Fruit fly (Drosophila melanogaster) whole organism, embryonic: ENCODE data around the gene fzy.

Experiments used
- CG10209 ChIP-seq: fragments of 200-800 bp; sonication (Bioruptor generic); optimal IDR thresholded peaks from 3 replicates; lab custom pipeline; 2017; ENCODE audit warnings: missing biosample characterization, mild to moderate bottlenecking, missing genetic modification characterization, missing genetic modification reagents
- CG10462 ChIP-seq: fragments of 200-800 bp; sonication (Bioruptor generic); optimal IDR thresholded peaks from 2 replicates; lab custom pipeline; 2016; ENCODE audit warnings: missing biosample characterization, missing genetic modification characterization
- CG11398 ChIP-seq: fragments of 200-800 bp; sonication (Bioruptor generic); optimal IDR thresholded peaks from 2 replicates; lab custom pipeline; 2016; ENCODE audit warnings: missing biosample characterization, missing genetic modification characterization
- CG1233 ChIP-seq: fragments of 200-800 bp; sonication (Bioruptor generic); optimal IDR thresholded peaks from 4 replicates; lab custom pipeline; 2018; ENCODE audit warnings: missing biosample characterization, mild to moderate bottlenecking, missing genetic modification characterization
- CG1529 ChIP-seq: fragments of 200-800 bp; sonication (Bioruptor generic); optimal IDR thresholded peaks from 3 replicates; lab custom pipeline; 2018; ENCODE audit warnings: missing biosample characterization, missing genetic modification characterization
- CG17328 ChIP-seq: fragments of 200-800 bp; sonication (Bioruptor generic); IDR thresholded peaks from 2 replicates; pipeline ENCODE4 v1.3.6; 2022; ENCODE audit warnings: missing biosample characterization, missing genetic modification characterization
- CG2202 ChIP-seq: fragments of 200-800 bp; sonication (Bioruptor generic); optimal IDR thresholded peaks from 2 replicates; lab custom pipeline; 2018; ENCODE audit warnings: missing biosample characterization, mild to moderate bottlenecking, missing genetic modification characterization
- CG30431 ChIP-seq: fragments of 200-800 bp; sonication (Bioruptor generic); optimal IDR thresholded peaks from 2 replicates; lab custom pipeline; 2017; ENCODE audit warnings: missing biosample characterization, missing genetic modification characterization
- CG31365 ChIP-seq: fragments of 200-800 bp; sonication (Bioruptor generic); optimal IDR thresholded peaks from 2 replicates; lab custom pipeline; 2018; ENCODE audit warnings: missing biosample characterization, mild to moderate bottlenecking, missing genetic modification characterization
- CG3163 ChIP-seq: fragments of 200-800 bp; sonication (Bioruptor generic); optimal IDR thresholded peaks from 3 replicates; lab custom pipeline; 2016; ENCODE audit warnings: missing biosample characterization, missing genetic modification characterization
- CG3281 ChIP-seq: fragments of 200-800 bp; sonication (Bioruptor generic); optimal IDR thresholded peaks from 3 replicates; lab custom pipeline; 2017; ENCODE audit warnings: missing biosample characterization, mild to moderate bottlenecking, missing genetic modification characterization
- CG3726 ChIP-seq: fragments of 200-800 bp; sonication (Bioruptor generic); IDR thresholded peaks from 3 replicates; pipeline ENCODE4, ENCODE4 v1.3.6; 2022; ENCODE audit warnings: missing biosample characterization, missing genetic modification characterization
- CG4424 ChIP-seq: fragments of 200-800 bp; sonication (Bioruptor generic); optimal IDR thresholded peaks from 3 replicates; lab custom pipeline; 2016; ENCODE audit warnings: missing biosample characterization, missing genetic modification characterization
- CG4854 ChIP-seq: fragments of 200-800 bp; sonication (Bioruptor generic); optimal IDR thresholded peaks from 2 replicates; lab custom pipeline; 2016; ENCODE audit warnings: missing biosample characterization, missing genetic modification characterization, inconsistent platforms
- CG5245 ChIP-seq: fragments of 200-800 bp; sonication (Bioruptor generic); optimal IDR thresholded peaks from 3 replicates; lab custom pipeline; 2016; ENCODE audit warnings: missing biosample characterization, missing genetic modification characterization
- CG8944 ChIP-seq: fragments of 200-800 bp; sonication (Bioruptor generic); optimal IDR thresholded peaks from 3 replicates; lab custom pipeline; 2016; ENCODE audit warnings: missing biosample characterization, missing genetic modification characterization
- CG9609 ChIP-seq: fragments of 200-800 bp; sonication (Bioruptor generic); optimal IDR thresholded peaks from 3 replicates; lab custom pipeline; 2016; ENCODE audit warnings: missing biosample characterization, missing genetic modification characterization
- CrebB ChIP-seq: fragments of 200-800 bp; sonication (Bioruptor generic); optimal IDR thresholded peaks from 3 replicates; lab custom pipeline; 2018; ENCODE audit warnings: missing biosample characterization, mild to moderate bottlenecking, missing genetic modification characterization
- D19A ChIP-seq: fragments of 200-800 bp; optimal IDR thresholded peaks from 3 replicates; lab custom pipeline; 2019; ENCODE audit warnings: missing biosample characterization, mild to moderate bottlenecking, missing genetic modification characterization, moderate library complexity
- Deaf1 ChIP-seq: fragments of 200-800 bp; optimal IDR thresholded peaks from 3 replicates; lab custom pipeline; 2019; ENCODE audit warnings: missing biosample characterization, mild to moderate bottlenecking, missing genetic modification characterization, moderate library complexity
- Ets65A ChIP-seq: fragments of 200-800 bp; sonication (Bioruptor generic); peaks from one replicate; lab custom pipeline; 2016; ENCODE audit warnings: missing biosample characterization, missing genetic modification characterization
- HmgD ChIP-seq: fragments of 200-800 bp; sonication (Bioruptor generic); optimal IDR thresholded peaks from 3 replicates; lab custom pipeline; 2016; ENCODE audit warnings: missing biosample characterization, missing genetic modification characterization
- Hmr ChIP-seq: fragments of 200-800 bp; sonication (Bioruptor generic); optimal IDR thresholded peaks from 3 replicates; lab custom pipeline; 2017; ENCODE audit warnings: mild to moderate bottlenecking, missing biosample characterization, missing genetic modification reagents, missing genetic modification characterization
- Pdp1 ChIP-seq, 2 experiments: fragments of 200-800 bp; sonication (Bioruptor generic); optimal IDR thresholded peaks; 3 replicates each; lab custom pipeline; 2016; ENCODE audit warnings: missing biosample characterization in 2 of 2, missing genetic modification characterization in 2 of 2, mild to moderate bottlenecking in 1 of 2, moderate library complexity in 1 of 2
- Six4 ChIP-seq: fragments of 200-800 bp; sonication (Bioruptor generic); optimal IDR thresholded peaks from 2 replicates; lab custom pipeline; 2016; ENCODE audit warnings: missing biosample characterization, missing genetic modification characterization
- Sox102F ChIP-seq: fragments of 200-800 bp; sonication (Bioruptor generic); optimal IDR thresholded peaks from 2 replicates; lab custom pipeline; 2018; ENCODE audit warnings: missing biosample characterization, mild to moderate bottlenecking, missing genetic modification characterization, moderate library complexity
- Taf1 ChIP-seq: fragments of 200-800 bp; sonication (Bioruptor generic); IDR thresholded peaks from 2 replicates; pipeline ENCODE4 v1.3.6; 2022; ENCODE audit warnings: missing biosample characterization, missing genetic modification characterization
- ab ChIP-seq: fragments of 200-800 bp; sonication (Bioruptor generic); optimal IDR thresholded peaks from 2 replicates; lab custom pipeline; 2016; ENCODE audit warnings: missing biosample characterization, missing genetic modification characterization
- ac ChIP-seq: fragments of 200-800 bp; sonication (Bioruptor generic); optimal IDR thresholded peaks from 3 replicates; lab custom pipeline; 2017; ENCODE audit warnings: missing biosample characterization, mild to moderate bottlenecking, missing genetic modification characterization
- amos ChIP-seq: fragments of 200-800 bp; sonication (Bioruptor generic); IDR thresholded peaks from 2 replicates; pipeline ENCODE4 v1.3.6; 2022; ENCODE audit warnings: missing biosample characterization, missing genetic modification characterization; ENCODE audit not compliant: partially characterized antibody
- btn ChIP-seq: fragments of 200-800 bp; sonication (Bioruptor generic); optimal IDR thresholded peaks from 2 replicates; lab custom pipeline; 2016; ENCODE audit warnings: missing biosample characterization, missing genetic modification characterization
- caup ChIP-seq: fragments of 200-800 bp; sonication (Bioruptor generic); optimal IDR thresholded peaks from 3 replicates; lab custom pipeline; 2017; ENCODE audit warnings: missing biosample characterization, mild to moderate bottlenecking, missing genetic modification characterization, moderate library complexity; ENCODE audit not compliant: severe bottlenecking
- cg ChIP-seq: fragments of 200-800 bp; sonication (Bioruptor generic); optimal IDR thresholded peaks from 3 replicates; lab custom pipeline; 2019; ENCODE audit warnings: missing biosample characterization, mild to moderate bottlenecking, missing genetic modification characterization, moderate library complexity
- chn ChIP-seq: fragments of 200-800 bp; sonication (Bioruptor generic); optimal IDR thresholded peaks from 2 replicates; lab custom pipeline; 2016; ENCODE audit warnings: missing biosample characterization, missing genetic modification characterization
- crol ChIP-seq: fragments of 200-800 bp; sonication (Bioruptor generic); IDR thresholded peaks from 2 replicates; pipeline ENCODE4 v1.3.6; 2022; ENCODE audit warnings: missing biosample characterization, missing genetic modification characterization
- dan ChIP-seq: fragments of 200-800 bp; sonication (Bioruptor generic); IDR thresholded peaks from 2 replicates; pipeline ENCODE4 v1.3.6; 2022; ENCODE audit warnings: missing biosample characterization, missing genetic modification characterization
- fd64A ChIP-seq: fragments of 200-800 bp; sonication (Bioruptor generic); optimal IDR thresholded peaks from 3 replicates; lab custom pipeline; 2018; ENCODE audit warnings: missing biosample characterization, mild to moderate bottlenecking, missing genetic modification characterization
- gcm2 ChIP-seq: fragments of 200-800 bp; sonication (Bioruptor generic); optimal IDR thresholded peaks from 2 replicates; lab custom pipeline; 2016; ENCODE audit warnings: missing biosample characterization, missing genetic modification characterization
- gem ChIP-seq: fragments of 200-800 bp; sonication (Bioruptor generic); optimal IDR thresholded peaks from 2 replicates; lab custom pipeline; 2019; ENCODE audit warnings: missing biosample characterization, mild to moderate bottlenecking, missing genetic modification characterization, moderate library complexity
- grau ChIP-seq: fragments of 200-800 bp; optimal IDR thresholded peaks from 3 replicates; lab custom pipeline; 2019; ENCODE audit warnings: missing biosample characterization, mild to moderate bottlenecking, missing genetic modification characterization, moderate library complexity
- gt ChIP-seq: fragments of 200-800 bp; sonication (Bioruptor generic); IDR thresholded peaks from 2 replicates; pipeline ENCODE4 v1.3.6; 2022; ENCODE audit warnings: missing biosample characterization, missing genetic modification characterization
- ham ChIP-seq: fragments of 200-800 bp; sonication (Bioruptor generic); IDR thresholded peaks from 2 replicates; pipeline ENCODE4 v1.3.6; 2022; ENCODE audit warnings: missing biosample characterization, missing genetic modification characterization
- hb ChIP-seq: fragments of 200-800 bp; sonication (Bioruptor generic); IDR thresholded peaks from 3 replicates; pipeline ENCODE4 v1.3.6; 2022; ENCODE audit warnings: missing biosample characterization, missing genetic modification characterization; ENCODE audit not compliant: partially characterized antibody
- ind ChIP-seq: fragments of 200-800 bp; sonication (Bioruptor generic); optimal IDR thresholded peaks from 3 replicates; lab custom pipeline; 2016; ENCODE audit warnings: missing biosample characterization, missing genetic modification characterization
- kni ChIP-seq: fragments of 200-800 bp; sonication (Bioruptor generic); optimal IDR thresholded peaks from 3 replicates; lab custom pipeline; 2017; ENCODE audit warnings: mild to moderate bottlenecking, missing biosample characterization, missing genetic modification reagents, missing genetic modification characterization
- pho ChIP-seq: fragments of 200-800 bp; sonication (Bioruptor generic); optimal IDR thresholded peaks from 2 replicates; lab custom pipeline; 2016; ENCODE audit warnings: missing biosample characterization, missing genetic modification characterization
- psq ChIP-seq: fragments of 200-800 bp; sonication (Bioruptor generic); optimal IDR thresholded peaks from 2 replicates; lab custom pipeline; 2017; ENCODE audit warnings: missing biosample characterization, missing genetic modification characterization
- slbo ChIP-seq: fragments of 200-800 bp; sonication (Bioruptor generic); IDR thresholded peaks from 2 replicates; pipeline ENCODE4 v1.3.6; 2022; ENCODE audit warnings: missing biosample characterization, missing genetic modification characterization
- sna ChIP-seq: fragments of 200-800 bp; sonication (Bioruptor generic); IDR thresholded peaks from 2 replicates; pipeline ENCODE4 v1.3.6; 2022; ENCODE audit warnings: missing biosample characterization, missing genetic modification characterization; ENCODE audit not compliant: partially characterized antibody
- tgo ChIP-seq: fragments of 200-800 bp; sonication (Bioruptor generic); IDR thresholded peaks from 3 replicates; pipeline ENCODE4 v1.3.6; 2022; ENCODE audit warnings: missing biosample characterization, missing genetic modification characterization

fzy gene

dm6 chr2L:16285692-16286359, 24.9 kb upstream of the fzy start (continued):
- TF ChIP-seq CG1529 (GFP tag; lab: Kevin White, UChicago) (peak; percentile 73), CG4424 (peak; percentile 83), tgo (GFP tag; lab: Robert Waterston, UW) (no peak), sna (no peak), ham (no peak), CG17328 (GFP tag; lab: Robert Waterston, UW) (no peak), chn (peak; percentile 89), CG5245 (peak; percentile 78), Pdp1 (GFP tag; optimal IDR thresholded peaks at IDR 0.05; lab: Kevin White, UChicago) (peak; percentile 86 to 97), btn (GFP tag; lab: Kevin White, UChicago) (peak; percentile 68), Ets65A (GFP tag; lab: Kevin White, UChicago) (peak; percentile 97), ac (GFP tag; lab: Kevin White, UChicago) (peak; percentile 5), CG3726 (GFP tag; lab: Robert Waterston, UW) (no peak), cg (GFP tag; lab: Kevin White, UChicago) (no peak), dan (GFP tag; lab: Robert Waterston, UW) (no peak), Sox102F (peak; percentile 94), Hmr (peak; percentile 76), CG3281 (GFP tag; lab: Kevin White, UChicago) (peak; percentile 87), Deaf1 (tag; lab: Kevin White, UChicago) (peak; percentile 54), kni (no peak), CG3163 (GFP tag; lab: Kevin White, UChicago) (peak; percentile 68), CG10462 (GFP tag; lab: Kevin White, UChicago) (peak; percentile 64), CG11398 (GFP tag; lab: Kevin White, UChicago) (peak; percentile 73), HmgD (GFP tag; lab: Kevin White, UChicago) (peak; percentile 78), grau (tag; lab: Kevin White, UChicago) (peak; percentile 90), crol (no peak), ind (peak; percentile 89), Six4 (GFP tag; lab: Kevin White, UChicago) (peak; percentile 91), CG2202 (peak; percentile 77), gcm2 (peak; percentile 32), gem (peak; percentile 95), slbo (GFP tag; lab: Robert Waterston, UW) (no peak), CG30431 (GFP tag; lab: Kevin White, UChicago) (peak; percentile 87), psq (GFP tag; lab: Kevin White, UChicago) (peak; percentile 48), CrebB (tag; lab: Kevin White, UChicago) (peak; percentile 73), gt (GFP tag; lab: Robert Waterston, UW) (no peak), CG4854 (GFP tag; lab: Kevin White, UChicago) (peak; percentile 82), Taf1 (GFP tag; lab: Robert Waterston, UW) (no peak), CG9609 (GFP tag; lab: Kevin White, UChicago) (peak; percentile 91), pho (GFP tag; lab: Kevin White, UChicago) (peak; percentile 85), fd64A (GFP tag; lab: Kevin White, UChicago) (peak; percentile 62), CG8944 (GFP tag; lab: Kevin White, UChicago) (peak; percentile 84), ab (GFP tag; lab: Kevin White, UChicago) (peak; percentile 15), CG1233 (GFP tag; lab: Kevin White, UChicago) (peak; percentile 81), hb (no peak), CG31365 (peak; percentile 63), D19A (tag; lab: Kevin White, UChicago) (peak; percentile 79), caup (GFP tag; lab: Kevin White, UChicago) (peak; percentile 82), amos (GFP tag; lab: Robert Waterston, UW) (no peak), CG10209 (GFP tag; lab: Kevin White, UChicago) (peak; percentile 82)
